Worm (Caenorhabditis elegans): ENCODE results near the gene tbb-4.

- TF ChIP-seq sea-2 (GFP tag; optimal IDR thresholded peaks at IDR 0.05), result no peak
- no peak for TF ChIP-seq ama-1 (optimal IDR thresholded peaks at IDR 0.05)
- no peak for TF ChIP-seq nhr-237 (tag; optimal IDR thresholded peaks at IDR 0.05)
- no peak for TF ChIP-seq ztf-11 (tag; optimal IDR thresholded peaks at IDR 0.05)
- no peak for TF ChIP-seq zag-1 (tag; optimal IDR thresholded peaks at IDR 0.05)
- no peak for TF ChIP-seq ceh-82 (tag; optimal IDR thresholded peaks at IDR 0.05)
- no peak for TF ChIP-seq ZK546.5 (tag; optimal IDR thresholded peaks at IDR 0.05)
Measured at ce11 chrX:9402464-9402863, 34.2 kb downstream of the tbb-4 start.
